Fruit fly (Drosophila melanogaster): Measurements from ENCODE around the gene Trf.

The Trf gene

dm6 chr2L:8034734-8035133 is 38.0 kb upstream of the Trf start:
- TF ChIP-seq CG7045 (GFP tag; optimal IDR thresholded peaks at IDR 0.05) = peak; percentile 69
- peak; percentile 44 for TF ChIP-seq CG12768 (GFP tag; optimal IDR thresholded peaks at IDR 0.05)
- TF ChIP-seq kay (GFP tag; ENCODE audit: borderline replicate concordance) = no peak
- no peak for TF ChIP-seq Crg-1 (GFP tag; optimal IDR thresholded peaks at IDR 0.05)
- TF ChIP-seq CG14711 (tag; optimal IDR thresholded peaks at IDR 0.05) = peak; percentile 53
- peak; percentile 58 for TF ChIP-seq CG7101 (tag; optimal IDR thresholded peaks at IDR 0.05)
- TF ChIP-seq Mnt (GFP tag; optimal IDR thresholded peaks at IDR 0.05) = peak; percentile 5
- TF ChIP-seq ovo (GFP tag; optimal IDR thresholded peaks at IDR 0.05) = no peak
- TF ChIP-seq CG1620 (GFP tag; optimal IDR thresholded peaks at IDR 0.05) = no peak
- peak; percentile 51 for TF ChIP-seq pad (GFP tag; optimal IDR thresholded peaks at IDR 0.05)
- TF ChIP-seq CG5204 (GFP tag; optimal IDR thresholded peaks at IDR 0.05) = no peak
- peak; percentile 6 for TF ChIP-seq bab1 (GFP tag; optimal IDR thresholded peaks at IDR 0.05)
- TF ChIP-seq cnc (optimal IDR thresholded peaks at IDR 0.05) = peak in 1 of 2 experiments; percentile 14
- TF ChIP-seq toe (GFP tag; optimal IDR thresholded peaks at IDR 0.05) = no peak
- TF ChIP-seq CG33017 (tag; optimal IDR thresholded peaks at IDR 0.05) = peak; percentile 75
- peak; percentile 30 for TF ChIP-seq tj (GFP tag; optimal IDR thresholded peaks at IDR 0.05)
- no peak for TF ChIP-seq cic (GFP tag; optimal IDR thresholded peaks at IDR 0.05)
- peak; percentile 25 for TF ChIP-seq Clk (GFP tag; optimal IDR thresholded peaks at IDR 0.05)
- no peak for TF ChIP-seq Hr96 (GFP tag; optimal IDR thresholded peaks at IDR 0.05)
- TF ChIP-seq CG11617 (GFP tag; optimal IDR thresholded peaks at IDR 0.05) = peak; percentile 44

dm6 chr2L:8039688-8040087 is 33.0 kb upstream of the Trf start, which contains the start of gene CG7367:
Gene CG7367 (minus strand): TSS chr2L:8039788.
- no peak for TF ChIP-seq Hr96 (GFP tag; optimal IDR thresholded peaks at IDR 0.05)
- no peak for TF ChIP-seq ovo (GFP tag; optimal IDR thresholded peaks at IDR 0.05)
- no peak for TF ChIP-seq CG7101 (tag; optimal IDR thresholded peaks at IDR 0.05)
- TF ChIP-seq toe (GFP tag; optimal IDR thresholded peaks at IDR 0.05) = no peak
- TF ChIP-seq kay (GFP tag; ENCODE audit: borderline replicate concordance) = no peak
- no peak for TF ChIP-seq CG1620 (GFP tag; optimal IDR thresholded peaks at IDR 0.05)
- TF ChIP-seq CG33017 (tag; optimal IDR thresholded peaks at IDR 0.05) = no peak
- TF ChIP-seq CG12768 (GFP tag; optimal IDR thresholded peaks at IDR 0.05) = no peak
- TF ChIP-seq cic (GFP tag; optimal IDR thresholded peaks at IDR 0.05) = no peak
- no peak for TF ChIP-seq CG7045 (GFP tag; optimal IDR thresholded peaks at IDR 0.05)

dm6 chr2L:8040872-8041271 is 31.8 kb upstream of the Trf start, which contains the start of gene CCDC53:
Gene CCDC53 (plus strand): TSS chr2L:8041106.
- TF ChIP-seq bab1 (GFP tag; optimal IDR thresholded peaks at IDR 0.05) (peak; percentile 33), Hr96 (GFP tag; optimal IDR thresholded peaks at IDR 0.05) (no peak), CG14711 (tag; optimal IDR thresholded peaks at IDR 0.05) (peak; percentile 98), CG33017 (tag; optimal IDR thresholded peaks at IDR 0.05) (no peak)

dm6 chr2L:8042645-8043281 is 29.9 kb upstream of the Trf start, which contains the start of gene RpL36A:
Gene RpL36A (minus strand): TSS chr2L:8042909.
- TF ChIP-seq CG14711 (tag; optimal IDR thresholded peaks at IDR 0.05) (peak; percentile 40), tj (GFP tag; optimal IDR thresholded peaks at IDR 0.05) (peak; percentile 1), cic (GFP tag; optimal IDR thresholded peaks at IDR 0.05) (no peak), CG7045 (GFP tag; optimal IDR thresholded peaks at IDR 0.05) (no peak), CG33017 (tag; optimal IDR thresholded peaks at IDR 0.05) (peak; percentile 40), CG7101 (tag; optimal IDR thresholded peaks at IDR 0.05) (peak; percentile 75), cnc (optimal IDR thresholded peaks at IDR 0.05) (no peak), kay (GFP tag; ENCODE audit: borderline replicate concordance) (no peak), Mnt (GFP tag; optimal IDR thresholded peaks at IDR 0.05) (peak; percentile 7), CG11617 (GFP tag; optimal IDR thresholded peaks at IDR 0.05) (peak; percentile 65), CG1620 (GFP tag; optimal IDR thresholded peaks at IDR 0.05) (peak; percentile 70), bab1 (GFP tag; optimal IDR thresholded peaks at IDR 0.05) (peak; percentile 71), Clk (GFP tag; optimal IDR thresholded peaks at IDR 0.05) (no peak), CG5204 (GFP tag; optimal IDR thresholded peaks at IDR 0.05) (no peak), toe (GFP tag; optimal IDR thresholded peaks at IDR 0.05) (no peak), Crg-1 (GFP tag; optimal IDR thresholded peaks at IDR 0.05) (peak; percentile 35), ovo (GFP tag; optimal IDR thresholded peaks at IDR 0.05) (peak; percentile 41), pad (GFP tag; optimal IDR thresholded peaks at IDR 0.05) (no peak), Hr96 (GFP tag; optimal IDR thresholded peaks at IDR 0.05) (no peak), CG12768 (GFP tag; optimal IDR thresholded peaks at IDR 0.05) (no peak)

dm6 chr2L:8043282-8043668 is 29.4 kb upstream of the Trf start, which contains the start of gene Megf8:
Gene Megf8 (plus strand): TSS chr2L:8043471.
- no peak for TF ChIP-seq tj (GFP tag; optimal IDR thresholded peaks at IDR 0.05)
- no peak for TF ChIP-seq toe (GFP tag; optimal IDR thresholded peaks at IDR 0.05)
- no peak for TF ChIP-seq CG7101 (tag; optimal IDR thresholded peaks at IDR 0.05)
- TF ChIP-seq CG33017 (tag; optimal IDR thresholded peaks at IDR 0.05) = no peak
- no peak for TF ChIP-seq pad (GFP tag; optimal IDR thresholded peaks at IDR 0.05)
- no peak for TF ChIP-seq kay (GFP tag; ENCODE audit: borderline replicate concordance)
- TF ChIP-seq bab1 (GFP tag; optimal IDR thresholded peaks at IDR 0.05) = no peak
- TF ChIP-seq cnc (optimal IDR thresholded peaks at IDR 0.05) = no peak

- TF ChIP-seq CG5204 (GFP tag; optimal IDR thresholded peaks at IDR 0.05) (no peak), kay (GFP tag; ENCODE audit: borderline replicate concordance) (no peak), CG7045 (GFP tag; optimal IDR thresholded peaks at IDR 0.05) (no peak), CG14711 (tag; optimal IDR thresholded peaks at IDR 0.05) (peak; percentile 77), Clk (GFP tag; optimal IDR thresholded peaks at IDR 0.05) (no peak), CG12768 (GFP tag; optimal IDR thresholded peaks at IDR 0.05) (peak; percentile 40), tj (GFP tag; optimal IDR thresholded peaks at IDR 0.05) (peak; percentile 15), Hr96 (GFP tag; optimal IDR thresholded peaks at IDR 0.05) (no peak), pad (GFP tag; optimal IDR thresholded peaks at IDR 0.05) (peak; percentile 5), CG7101 (tag; optimal IDR thresholded peaks at IDR 0.05) (peak; percentile 64), cic (GFP tag; optimal IDR thresholded peaks at IDR 0.05) (peak; percentile 15), cnc (optimal IDR thresholded peaks at IDR 0.05) (peak; percentile 92 to 98), CG1620 (GFP tag; optimal IDR thresholded peaks at IDR 0.05) (no peak), toe (GFP tag; optimal IDR thresholded peaks at IDR 0.05) (no peak), CG33017 (tag; optimal IDR thresholded peaks at IDR 0.05) (peak; percentile 63), bab1 (GFP tag; optimal IDR thresholded peaks at IDR 0.05) (peak; percentile 67), Mnt (GFP tag; optimal IDR thresholded peaks at IDR 0.05) (peak; percentile 28), ovo (GFP tag; optimal IDR thresholded peaks at IDR 0.05) (peak; percentile 14), CG11617 (GFP tag; optimal IDR thresholded peaks at IDR 0.05) (peak; percentile 75), Crg-1 (GFP tag; optimal IDR thresholded peaks at IDR 0.05) (peak; percentile 34)
Observed at dm6 chr2L:8071112-8071976, 1.4 kb upstream of the Trf start, which contains the start of gene poe. Gene poe (minus strand): TSS chr2L:8071624.

Measured in whole organism, adult.